Worm (Caenorhabditis elegans): Measurements from ENCODE around the gene srx-38.

Gene srx-38

DNA sequence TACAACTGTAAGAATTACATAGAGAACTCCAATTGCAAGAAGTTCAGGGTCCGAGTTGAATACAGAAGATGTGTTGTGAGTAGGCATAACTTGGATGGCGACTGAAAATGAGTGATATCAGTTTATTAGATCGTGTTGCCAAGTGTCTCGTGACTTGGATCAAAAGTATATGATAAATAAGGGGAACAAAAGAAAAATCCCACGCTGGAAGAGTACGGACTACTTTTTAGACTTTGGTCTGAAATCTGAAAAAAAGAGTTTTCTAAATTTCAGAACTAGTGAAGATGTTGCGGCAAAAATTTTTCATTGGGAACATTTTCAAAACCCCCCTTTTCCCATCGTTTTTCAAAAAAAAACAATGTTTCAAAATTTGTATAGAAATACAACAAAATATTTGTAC lies 14.2 kb upstream of the srx-38 start, which contains the start of gene srt-64:
Gene srt-64, minus strand, starts transcription at position 101 of the 400 bp plus-strand sequence.
- TF ChIP-seq ceh-31 (tag; optimal IDR thresholded peaks at IDR 0.05), result no peak

DNA sequence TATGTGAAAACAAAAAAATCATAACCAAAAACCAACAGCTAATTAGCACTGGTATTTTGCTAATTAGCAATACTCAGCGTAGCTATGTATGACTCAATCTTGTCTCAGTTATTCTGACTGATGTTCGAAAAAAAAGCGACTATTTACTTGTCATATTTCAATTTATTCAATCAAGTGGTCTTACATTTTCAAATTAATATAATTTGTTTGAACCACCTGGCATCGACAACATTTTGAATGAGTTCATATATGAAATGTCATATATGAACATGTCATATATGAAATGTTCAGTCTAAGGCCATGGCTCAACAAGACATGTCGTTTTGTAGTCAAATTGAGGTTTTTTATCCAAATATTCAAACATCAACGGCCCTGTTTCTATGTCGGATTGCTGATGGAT lies 10.0 kb upstream of the srx-38 start, which contains the start of gene srw-140:
Gene srw-140, plus strand, starts transcription at position 301 of the 400 bp plus-strand sequence.
- no peak for TF ChIP-seq sox-4 (tag; optimal IDR thresholded peaks at IDR 0.05)
- no peak for TF ChIP-seq rnt-1 (tag; optimal IDR thresholded peaks at IDR 0.05)
- TF ChIP-seq K09A11.1 (tag; optimal IDR thresholded peaks at IDR 0.05; ENCODE audit: insufficient read depth), result no peak
- TF ChIP-seq odd-2 (tag; optimal IDR thresholded peaks at IDR 0.05), result no peak
- TF ChIP-seq ama-1 (optimal IDR thresholded peaks at IDR 0.05), result no peak
- no peak for TF ChIP-seq ceh-45 (GFP tag; IDR thresholded peaks at IDR 0.05)
- TF ChIP-seq hlh-8 (tag; optimal IDR thresholded peaks at IDR 0.05), result no peak
- TF ChIP-seq madf-2 (tag; optimal IDR thresholded peaks at IDR 0.05), result no peak
- no peak for TF ChIP-seq pat-9 (tag; optimal IDR thresholded peaks at IDR 0.05)
- no peak for TF ChIP-seq ceh-30 (tag; optimal IDR thresholded peaks at IDR 0.05)
- TF ChIP-seq ets-4 (tag; optimal IDR thresholded peaks at IDR 0.05), result no peak
- TF ChIP-seq C08G9.2 (tag; optimal IDR thresholded peaks at IDR 0.05), result no peak
- no peak for TF ChIP-seq ceh-14 (tag; optimal IDR thresholded peaks at IDR 0.05)
- no peak for TF ChIP-seq ceh-9 (tag; optimal IDR thresholded peaks at IDR 0.05)
- TF ChIP-seq unc-55 (GFP tag; optimal IDR thresholded peaks at IDR 0.05), result no peak

DNA sequence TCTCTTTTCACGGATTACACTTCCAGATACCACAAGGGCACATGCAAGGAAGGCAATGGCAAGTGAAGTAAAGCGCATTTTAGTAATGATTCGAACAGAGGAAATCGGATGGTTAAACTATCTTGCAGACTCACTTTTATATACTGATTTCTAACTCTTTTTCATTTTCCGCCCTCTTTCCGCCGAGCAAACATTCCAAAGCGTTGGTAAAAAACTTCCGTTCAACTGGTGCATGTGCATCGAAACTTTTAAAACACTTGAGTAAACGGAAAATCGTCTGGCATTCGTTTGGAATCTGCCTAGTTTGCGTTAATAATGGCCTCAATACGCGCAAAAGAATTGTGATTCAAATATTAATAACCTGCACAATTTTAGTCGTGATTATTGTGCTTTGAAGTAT lies 9.3 kb upstream of the srx-38 start, which contains the start of gene abu-7:
Gene abu-7, minus strand, starts transcription at position 101 of the 400 bp plus-strand sequence.
- TF ChIP-seq unc-55 (GFP tag; optimal IDR thresholded peaks at IDR 0.05) (no peak), K09A11.1 (tag; optimal IDR thresholded peaks at IDR 0.05; ENCODE audit: insufficient read depth) (no peak), npax-4 (tag; optimal IDR thresholded peaks at IDR 0.05) (no peak), ceh-9 (tag; optimal IDR thresholded peaks at IDR 0.05) (no peak), pag-3 (tag; optimal IDR thresholded peaks at IDR 0.05; ENCODE audit: borderline replicate concordance) (no peak), madf-2 (tag; optimal IDR thresholded peaks at IDR 0.05) (no peak), ceh-24 (tag; optimal IDR thresholded peaks at IDR 0.05) (no peak), unc-86 (tag; optimal IDR thresholded peaks at IDR 0.05) (no peak), elt-4 (tag; optimal IDR thresholded peaks at IDR 0.05) (no peak)

DNA sequence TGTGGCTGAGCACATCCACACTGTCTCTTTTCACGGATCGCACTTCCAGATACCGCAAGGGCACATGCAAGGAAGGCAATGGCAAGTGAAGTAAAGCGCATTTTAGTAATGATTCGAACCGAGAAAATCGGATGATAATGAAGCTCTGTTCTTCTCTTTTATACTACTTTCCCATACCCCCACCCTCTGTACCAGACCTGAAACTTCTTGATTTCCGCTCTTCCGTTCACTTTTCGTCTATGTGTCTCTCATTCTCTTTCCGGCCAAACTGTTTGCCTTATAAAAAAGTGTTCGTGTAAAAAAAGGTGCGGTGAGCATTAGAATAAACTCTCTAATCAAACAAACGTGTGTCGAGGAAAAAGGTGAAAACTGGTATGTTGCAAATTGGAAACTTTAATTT lies 6.4 kb upstream of the srx-38 start, which contains the start of gene abu-6:
Gene abu-6, minus strand, starts transcription at position 101 of the 400 bp plus-strand sequence.
- TF ChIP-seq fkh-6 (tag; optimal IDR thresholded peaks at IDR 0.05) (no peak), K02D7.2 (tag; optimal IDR thresholded peaks at IDR 0.05) (no peak)

DNA sequence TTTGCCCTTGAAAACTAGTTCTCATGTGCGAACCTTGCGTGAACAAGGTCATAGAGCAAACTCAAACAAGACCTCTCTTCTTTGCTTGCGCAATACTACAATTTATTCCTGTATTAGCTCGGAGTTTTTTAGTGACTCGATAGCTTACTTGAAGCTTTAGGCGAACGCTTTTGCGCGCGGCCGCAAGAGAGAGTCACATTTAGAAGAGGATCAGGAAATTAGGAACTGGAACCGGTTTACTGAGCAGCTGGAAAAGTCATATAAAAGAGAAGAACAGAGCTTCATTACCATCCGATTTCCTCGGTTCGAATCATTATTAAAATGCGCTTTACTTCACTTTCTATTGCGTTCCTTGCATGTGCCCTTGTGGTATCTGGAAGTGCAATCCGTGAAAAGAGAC lies 2.9 kb upstream of the srx-38 start, which contains the start of gene abu-15:
Gene abu-15, plus strand, starts transcription at position 301 of the 400 bp plus-strand sequence.
- no peak for TF ChIP-seq tbx-2 (tag; optimal IDR thresholded peaks at IDR 0.05)

DNA sequence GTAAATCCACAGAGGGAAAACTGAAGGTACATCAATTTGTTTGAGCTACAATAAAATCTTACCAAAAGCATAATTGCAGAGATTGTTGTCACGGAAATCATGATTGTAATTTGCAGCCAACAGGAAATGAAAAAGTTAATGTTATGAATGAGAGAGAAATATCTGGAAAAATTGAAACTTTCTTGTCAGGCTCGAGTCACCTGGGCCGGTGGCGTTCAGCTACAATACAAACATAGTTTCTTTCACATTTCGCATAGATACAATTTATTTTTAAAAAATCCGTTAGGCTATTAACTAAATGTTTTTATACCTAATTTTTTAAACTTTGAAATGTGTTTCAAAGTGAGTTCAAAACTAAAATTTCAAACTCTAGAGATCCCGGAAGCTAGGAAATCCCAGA lies 2.2 kb upstream of the srx-38 start, which contains the start of gene srx-39:
Gene srx-39, minus strand, starts transcription at position 101 of the 400 bp plus-strand sequence.
- TF ChIP-seq tbx-7 (tag; optimal IDR thresholded peaks at IDR 0.05) (no peak), ama-1 (optimal IDR thresholded peaks at IDR 0.05) (no peak), ref-2 (tag; optimal IDR thresholded peaks at IDR 0.05) (no peak), F13H6.1 (tag; optimal IDR thresholded peaks at IDR 0.05) (no peak), ceh-2 (tag; optimal IDR thresholded peaks at IDR 0.05) (no peak), elt-2 (tag; optimal IDR thresholded peaks at IDR 0.05) (no peak), ceh-45 (GFP tag; IDR thresholded peaks at IDR 0.05) (no peak)

DNA sequence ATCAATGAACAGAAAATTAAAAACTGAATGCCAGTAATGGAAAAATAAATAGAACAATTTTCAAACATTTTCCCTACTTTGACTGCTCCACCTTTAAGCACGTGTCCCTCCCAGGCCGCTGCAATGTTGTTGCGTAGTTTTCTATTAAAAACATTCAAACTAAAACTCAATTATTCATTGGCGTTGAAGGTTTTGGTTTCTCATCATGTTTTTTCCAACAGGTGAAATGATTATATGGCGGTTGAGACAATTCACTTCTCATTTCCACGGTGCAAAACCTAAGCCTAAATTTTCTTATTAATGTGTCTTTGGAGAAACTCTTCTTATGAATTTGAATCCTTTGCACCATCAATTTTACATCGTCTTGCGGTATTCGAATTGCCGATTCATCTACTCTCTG lies 4.5 kb downstream of the srx-38 start, which contains the start of gene srh-130:
Gene srh-130, plus strand, starts transcription at position 301 of the 400 bp plus-strand sequence.
- no peak for TF ChIP-seq lin-11 (tag; optimal IDR thresholded peaks at IDR 0.05)
- no peak for TF ChIP-seq C08G9.2 (tag; optimal IDR thresholded peaks at IDR 0.05)
- no peak for TF ChIP-seq eyg-1 (tag; optimal IDR thresholded peaks at IDR 0.05)
- TF ChIP-seq pqm-1 (tag; optimal IDR thresholded peaks at IDR 0.05), result no peak
- TF ChIP-seq syd-9 (tag; optimal IDR thresholded peaks at IDR 0.05), result no peak
- no peak for TF ChIP-seq unc-55 (GFP tag; optimal IDR thresholded peaks at IDR 0.05)
- no peak for TF ChIP-seq elt-4 (tag; optimal IDR thresholded peaks at IDR 0.05)
- TF ChIP-seq ceh-6 (GFP tag; optimal IDR thresholded peaks at IDR 0.05), result no peak
- no peak for TF ChIP-seq unc-86 (tag; optimal IDR thresholded peaks at IDR 0.05)
- no peak for TF ChIP-seq ceh-9 (tag; optimal IDR thresholded peaks at IDR 0.05)
- no peak for TF ChIP-seq ceh-34 (tag; optimal IDR thresholded peaks at IDR 0.05)
- TF ChIP-seq sdc-2 (tag; optimal IDR thresholded peaks at IDR 0.05), result no peak
